Fruit fly (Drosophila melanogaster) whole organism, wandering third instar larva: Measurements from ENCODE around the gene CG8562.
A peak's percentile ranks its signal among the peaks of the same experiment; 100 is the strongest.

Experiments used
- Abd-B ChIP-seq: fragments of >200 bp; optimal IDR thresholded peaks from 2 replicates; lab custom pipeline; 2017; ENCODE audit warnings: missing biosample characterization, missing genetic modification characterization
- CG32264 ChIP-seq: fragments of 200-800 bp; sonication (Bioruptor generic); optimal IDR thresholded peaks from 2 replicates; lab custom pipeline; 2016; ENCODE audit warnings: missing biosample characterization, missing genetic modification characterization
- CG9705 ChIP-seq: fragments of 200-800 bp; sonication (Bioruptor generic); optimal IDR thresholded peaks from 2 replicates; lab custom pipeline; 2018; ENCODE audit warnings: missing biosample characterization, mild to moderate bottlenecking, missing genetic modification characterization
- CrebA ChIP-seq: fragments of 200-800 bp; sonication (Bioruptor generic); optimal IDR thresholded peaks from 2 replicates; lab custom pipeline; 2016; ENCODE audit warnings: missing biosample characterization, mild to moderate bottlenecking, missing genetic modification characterization, borderline replicate concordance
- Dfd ChIP-seq: fragments of >200 bp; optimal IDR thresholded peaks from 2 replicates; lab custom pipeline; 2017; ENCODE audit warnings: missing biosample characterization, missing genetic modification characterization
- Dif ChIP-seq: fragments of 200-275, 200-300 bp; sonication (Bioruptor generic); optimal IDR thresholded peaks from 2 replicates; lab custom pipeline; 2018; ENCODE audit warnings: missing biosample characterization, missing genetic modification characterization; ENCODE audit not compliant: partially characterized antibody
- GATAd ChIP-seq: sonication (Bioruptor generic); optimal IDR thresholded peaks from 2 replicates; lab custom pipeline; 2016; ENCODE audit warnings: missing biosample characterization, missing genetic modification characterization
- HLH106 ChIP-seq: fragments of 200-800 bp; optimal IDR thresholded peaks from 3 replicates; lab custom pipeline; 2019; ENCODE audit warnings: missing biosample characterization, mild to moderate bottlenecking, missing genetic modification characterization, moderate library complexity
- Hnf4 ChIP-seq: fragments of 200-800 bp; sonication (Bioruptor generic); optimal IDR thresholded peaks from 2 replicates; lab custom pipeline; 2016; ENCODE audit warnings: missing biosample characterization, mild to moderate bottlenecking, missing genetic modification characterization
- Hr78 ChIP-seq: fragments of >200 bp; optimal IDR thresholded peaks from 2 replicates; lab custom pipeline; 2017; ENCODE audit warnings: missing biosample characterization, missing genetic modification characterization
- Hr83 ChIP-seq: fragments of 200-300 bp; sonication (Bioruptor generic); optimal IDR thresholded peaks from 2 replicates; lab custom pipeline; 2016; ENCODE audit warnings: missing biosample characterization, mild to moderate bottlenecking, missing genetic modification characterization, moderate library complexity; ENCODE audit not compliant: poor library complexity, severe bottlenecking
- Jra ChIP-seq: sonication (Bioruptor generic); optimal IDR thresholded peaks from 2 replicates; lab custom pipeline; 2016; ENCODE audit warnings: missing biosample characterization, missing genetic modification characterization
- Mio ChIP-seq: sonication (Bioruptor generic); optimal IDR thresholded peaks from 2 replicates; lab custom pipeline; 2016; ENCODE audit warnings: missing biosample characterization, missing genetic modification characterization
- Myc ChIP-seq: fragments of >200 bp; optimal IDR thresholded peaks from 2 replicates; lab custom pipeline; 2017
- N ChIP-seq: fragments of >200 bp; optimal IDR thresholded peaks from 2 replicates; lab custom pipeline; 2018; ENCODE audit warnings: missing biosample characterization, missing external identifiers, missing genetic modification characterization
- OdsH ChIP-seq: fragments of 200-800 bp; sonication (Bioruptor generic); optimal IDR thresholded peaks from 2 replicates; lab custom pipeline; 2016; ENCODE audit warnings: missing biosample characterization, mild to moderate bottlenecking, missing genetic modification characterization
- Rel ChIP-seq, 2 experiments: fragments of 200-800 bp; sonication (Bioruptor generic) in 1 of 2; optimal IDR thresholded peaks; 2 replicates in 1 of 2; 3 replicates in 1 of 2; lab custom pipeline; 2016 to 2019; ENCODE audit warnings: mild to moderate bottlenecking in 2 of 2, missing biosample characterization in 2 of 2, missing genetic modification characterization in 2 of 2, moderate library complexity in 1 of 2
- Sp1 ChIP-seq: fragments of 200-800 bp; sonication (Bioruptor generic); optimal IDR thresholded peaks from 3 replicates; lab custom pipeline; 2019; ENCODE audit warnings: missing biosample characterization, mild to moderate bottlenecking, missing genetic modification characterization, moderate library complexity
- Vsx2 ChIP-seq: fragments of 200-300, 225-300 bp; sonication (Bioruptor generic); optimal IDR thresholded peaks from 2 replicates; lab custom pipeline; 2018; ENCODE audit warnings: missing biosample characterization, missing genetic modification characterization; ENCODE audit not compliant: partially characterized antibody
- br ChIP-seq: fragments of 200-800 bp; sonication (Bioruptor generic); optimal IDR thresholded peaks from 2 replicates; lab custom pipeline; 2016; ENCODE audit warnings: missing biosample characterization, missing genetic modification characterization
- brk ChIP-seq: fragments of 200-800 bp; sonication (Bioruptor generic); optimal IDR thresholded peaks from 2 replicates; lab custom pipeline; 2016; ENCODE audit warnings: missing biosample characterization, mild to moderate bottlenecking, missing genetic modification characterization
- dl ChIP-seq, 2 experiments: fragments of 175-275, 200-275 bp in 1 of 2; fragments of 200-275 bp in 1 of 2; sonication (Bioruptor generic); optimal IDR thresholded peaks; lab custom pipeline; 2018; ENCODE audit warnings: mild to moderate bottlenecking in 2 of 2, missing biosample characterization in 2 of 2, missing genetic modification characterization in 2 of 2, moderate library complexity in 2 of 2; ENCODE audit not compliant: partially characterized antibody in 2 of 2, insufficient read depth in 1 of 2
- dmrt93B ChIP-seq: fragments of 200-800 bp; sonication (Bioruptor generic); optimal IDR thresholded peaks from 2 replicates; lab custom pipeline; 2018; ENCODE audit warnings: missing biosample characterization, mild to moderate bottlenecking, missing genetic modification characterization
- dsf ChIP-seq: sonication (Bioruptor generic); optimal IDR thresholded peaks from 2 replicates; lab custom pipeline; 2016; ENCODE audit warnings: missing biosample characterization, missing genetic modification characterization, borderline replicate concordance
- ey ChIP-seq: fragments of 200-800 bp; sonication (Bioruptor generic); optimal IDR thresholded peaks from 2 replicates; lab custom pipeline; 2016; ENCODE audit warnings: missing biosample characterization, missing genetic modification characterization
- foxo ChIP-seq, 2 experiments: fragments of 200-800 bp; sonication (Bioruptor generic); optimal IDR thresholded peaks; 2 replicates in 1 of 2; 3 replicates in 1 of 2; lab custom pipeline; 2016 to 2017; ENCODE audit warnings: missing biosample characterization in 2 of 2, missing genetic modification characterization in 2 of 2
- fru ChIP-seq: fragments of 200-800 bp; sonication (Bioruptor generic); optimal IDR thresholded peaks from 3 replicates; lab custom pipeline; 2016; ENCODE audit warnings: missing biosample characterization, mild to moderate bottlenecking, missing genetic modification characterization
- h ChIP-seq: fragments of 200-800 bp; sonication (Bioruptor generic); optimal IDR thresholded peaks from 3 replicates; lab custom pipeline; 2016; ENCODE audit warnings: missing biosample characterization, mild to moderate bottlenecking, missing genetic modification characterization
- jim ChIP-seq: fragments of 175-275, 200-325 bp; sonication (Bioruptor generic); optimal IDR thresholded peaks from 2 replicates; lab custom pipeline; 2016; ENCODE audit warnings: missing biosample characterization, mild to moderate bottlenecking, missing genetic modification characterization
- lola ChIP-seq: fragments of >200 bp; optimal IDR thresholded peaks from 2 replicates; lab custom pipeline; 2017; ENCODE audit warnings: missing biosample characterization, missing genetic modification characterization
- pan ChIP-seq: fragments of >200 bp; optimal IDR thresholded peaks from 2 replicates; lab custom pipeline; 2017
- psq ChIP-seq: fragments of 200-800 bp; sonication (Bioruptor generic); optimal IDR thresholded peaks from 3 replicates; lab custom pipeline; 2017; ENCODE audit warnings: missing biosample characterization, mild to moderate bottlenecking, missing genetic modification characterization, moderate library complexity
- rgr ChIP-seq: fragments of 200-800 bp; sonication (Bioruptor generic); optimal IDR thresholded peaks from 3 replicates; lab custom pipeline; 2016; ENCODE audit warnings: missing biosample characterization, mild to moderate bottlenecking, missing genetic modification characterization
- sage ChIP-seq: fragments of 200-800 bp; sonication (Bioruptor generic); optimal IDR thresholded peaks from 2 replicates; lab custom pipeline; 2016; ENCODE audit warnings: missing biosample characterization, mild to moderate bottlenecking, missing genetic modification characterization
- sv ChIP-seq: fragments of 200-800 bp; sonication (Bioruptor generic); optimal IDR thresholded peaks from 3 replicates; lab custom pipeline; 2016; ENCODE audit warnings: missing biosample characterization, missing genetic modification characterization
- tai ChIP-seq: sonication (Bioruptor generic); optimal IDR thresholded peaks from 2 replicates; lab custom pipeline; 2016; ENCODE audit warnings: missing biosample characterization, missing genetic modification characterization
- usp ChIP-seq: fragments of >200 bp; optimal IDR thresholded peaks from 2 replicates; lab custom pipeline; 2017; ENCODE audit warnings: missing biosample characterization, missing genetic modification characterization
- woc ChIP-seq: sonication (Bioruptor generic); optimal IDR thresholded peaks from 2 replicates; lab custom pipeline; 2016; ENCODE audit warnings: missing biosample characterization, mild to moderate bottlenecking, missing genetic modification characterization

Gene CG8562

DNA sequence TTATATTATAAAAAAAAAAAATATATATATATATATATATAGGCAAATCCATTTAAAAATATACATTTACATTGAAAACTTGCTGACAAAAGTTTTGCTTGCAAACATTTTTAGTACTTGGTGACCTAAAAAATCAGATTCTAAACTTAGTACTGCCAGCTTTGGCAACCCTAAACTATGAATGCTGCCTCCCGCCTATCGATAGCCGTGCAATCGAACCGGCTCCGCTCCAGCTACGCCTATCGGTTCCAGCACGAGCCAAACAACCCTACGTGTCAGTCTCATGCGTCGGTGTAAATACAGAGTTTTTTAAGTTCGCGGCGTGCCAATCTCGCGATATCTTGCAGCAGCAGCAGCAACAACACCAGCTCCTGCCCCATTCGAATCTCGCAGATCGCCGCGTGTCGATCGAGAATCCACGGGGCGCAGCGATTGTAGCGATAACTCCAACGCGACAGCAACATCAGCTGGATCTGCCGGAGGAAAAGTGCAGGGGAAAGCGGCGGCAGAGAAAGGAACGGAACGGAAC lies 37.7 kb upstream of the CG8562 start, which contains the start of gene Sec63:
Sec63 (plus strand) TSS at position 238 of the 529 bp plus-strand sequence.
- no peak for TF ChIP-seq Mio
- TF ChIP-seq CG9705 (GFP tag; lab: Kevin White, UChicago): no peak
- no peak for TF ChIP-seq Jra (GFP tag; lab: Kevin White, UChicago)
- TF ChIP-seq N (GFP tag; lab: Kevin White, UChicago): no peak
- peak; percentile 21 for TF ChIP-seq sv (GFP tag; lab: Kevin White, UChicago)
- no peak for TF ChIP-seq Rel (GFP tag; optimal IDR thresholded peaks at IDR 0.05; lab: Kevin White, UChicago)
- TF ChIP-seq Rel (tag; optimal IDR thresholded peaks at IDR 0.05; lab: Kevin White, UChicago): no peak
- TF ChIP-seq Hr83 (GFP tag; lab: Kevin White, UChicago): peak; percentile 61
- peak; percentile 44 for TF ChIP-seq Myc (lab: Kevin White, UChicago)
- TF ChIP-seq Sp1 (GFP tag; lab: Kevin White, UChicago): no peak
- TF ChIP-seq fru: no peak
- no peak for TF ChIP-seq brk (GFP tag; lab: Kevin White, UChicago)
- TF ChIP-seq jim (GFP tag; lab: Kevin White, UChicago): no peak
- no peak for TF ChIP-seq CG32264 (GFP tag; lab: Kevin White, UChicago)
- TF ChIP-seq HLH106 (tag; lab: Kevin White, UChicago): peak; percentile 55
- no peak for TF ChIP-seq Abd-B (GFP tag; lab: Kevin White, UChicago)
- TF ChIP-seq OdsH (GFP tag; lab: Kevin White, UChicago): no peak
- no peak for TF ChIP-seq Dfd (GFP tag; lab: Kevin White, UChicago)
- TF ChIP-seq GATAd (GFP tag; lab: Kevin White, UChicago): no peak
- TF ChIP-seq dl (GFP tag; optimal IDR thresholded peaks at IDR 0.05; lab: Kevin White, UChicago; ENCODE audit: insufficient read depth in 1 of 2, partially characterized antibody in 2 of 2): no peak
- no peak for TF ChIP-seq h (GFP tag; lab: Kevin White, UChicago)
- TF ChIP-seq pan (lab: Kevin White, UChicago): no peak
- TF ChIP-seq Vsx2 (GFP tag; lab: Kevin White, UChicago): no peak
- no peak for TF ChIP-seq tai (GFP tag; lab: Kevin White, UChicago)
- peak; percentile 27 for TF ChIP-seq psq
- TF ChIP-seq dmrt93B (GFP tag; lab: Kevin White, UChicago): no peak
- peak in 1 of 2 experiments; percentile 54 for TF ChIP-seq foxo (GFP tag; optimal IDR thresholded peaks at IDR 0.05; lab: Kevin White, UChicago)
- no peak for TF ChIP-seq ey
- TF ChIP-seq woc (GFP tag; lab: Kevin White, UChicago): no peak
- no peak for TF ChIP-seq Dif (GFP tag; lab: Kevin White, UChicago)
- TF ChIP-seq usp (GFP tag; lab: Kevin White, UChicago): no peak
- TF ChIP-seq lola (GFP tag; lab: Kevin White, UChicago): no peak
- TF ChIP-seq Hr78 (GFP tag; lab: Kevin White, UChicago): no peak
- no peak for TF ChIP-seq CrebA (GFP tag; lab: Kevin White, UChicago)
- no peak for TF ChIP-seq dsf (GFP tag; lab: Kevin White, UChicago)
- peak; percentile 35 for TF ChIP-seq Hnf4 (GFP tag; lab: Kevin White, UChicago)
- no peak for TF ChIP-seq rgr
- no peak for TF ChIP-seq sage (GFP tag; lab: Kevin White, UChicago)
- peak; percentile 35 for TF ChIP-seq br (GFP tag; lab: Kevin White, UChicago)

- peak; percentile 23 for TF ChIP-seq h (GFP tag; lab: Kevin White, UChicago)
- TF ChIP-seq HLH106 (tag; lab: Kevin White, UChicago): peak; percentile 8
- no peak for TF ChIP-seq Hnf4 (GFP tag; lab: Kevin White, UChicago)
- TF ChIP-seq, all 38 proteins: peak for 2
Observed at dm6 chr3L:7361095-7361522, 37.0 kb upstream of the CG8562 start.
